Worm (Caenorhabditis elegans) whole organism, L2 larva: ENCODE data around the gene ugt-67.

Source experiments
- egl-27 ChIP-seq: sonication (generic microtip); optimal IDR thresholded peaks from 3 replicates; lab custom pipeline; 2017; ENCODE audit warnings: missing biosample characterization, missing genetic modification reagents, missing genetic modification characterization
- mab-5 ChIP-seq: fragments of 150-350 bp; optimal IDR thresholded peaks from 2 replicates; lab custom pipeline; 2014; ENCODE audit warnings: missing biosample characterization, missing genetic modification characterization
- mbf-1 ChIP-seq: sonication (generic microtip); optimal IDR thresholded peaks from 2 replicates; lab custom pipeline; 2017; ENCODE audit warnings: missing biosample characterization, missing genetic modification characterization
- mdl-1 ChIP-seq, 2 experiments: fragments of 150-350 bp in 1 of 2; sonication (generic microtip) in 1 of 2; optimal IDR thresholded peaks; 2 replicates each; lab custom pipeline; 2017; ENCODE audit warnings: missing biosample characterization in 2 of 2, missing genetic modification characterization in 2 of 2
- nhr-12 ChIP-seq: fragments of 150-350 bp; optimal IDR thresholded peaks from 2 replicates; lab custom pipeline; 2014; ENCODE audit warnings: missing biosample characterization, missing genetic modification characterization
- unc-55 ChIP-seq: fragments of 150-350 bp; sonication (generic microtip); optimal IDR thresholded peaks from 3 replicates; lab custom pipeline; 2014; ENCODE audit warnings: missing biosample characterization, missing genetic modification reagents, missing genetic modification characterization
- ztf-11 ChIP-seq: sonication (generic microtip); optimal IDR thresholded peaks from 2 replicates; lab custom pipeline; 2017; ENCODE audit warnings: missing biosample characterization, missing genetic modification characterization

DNA sequence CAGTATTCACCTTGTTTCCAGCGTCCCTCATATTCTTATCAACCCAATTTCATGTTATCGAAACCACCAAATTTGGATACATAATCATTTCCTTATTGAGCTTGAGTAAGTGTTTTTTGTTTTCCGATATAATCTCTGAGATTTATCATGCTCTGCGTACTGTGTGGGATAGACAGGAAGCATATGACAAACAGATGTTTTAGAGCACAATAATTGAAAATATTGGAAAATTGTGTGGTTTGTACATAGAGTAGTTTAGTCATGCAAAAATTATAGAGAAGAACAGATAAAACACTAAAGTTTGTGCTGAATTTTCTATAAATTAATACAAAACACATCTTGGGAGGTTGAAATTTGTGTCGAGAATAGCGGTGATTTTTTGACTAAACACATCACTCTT is 32.5 kb upstream of the ugt-67 start:
- TF ChIP-seq ztf-11 (tag; lab: Kevin White, UChicago) = no peak
- no peak for TF ChIP-seq mdl-1 (tag; optimal IDR thresholded peaks at IDR 0.05; lab: Kevin White, UChicago)
- TF ChIP-seq nhr-12 (tag; lab: Kevin White, UChicago) = no peak
- no peak for TF ChIP-seq mbf-1 (tag; lab: Kevin White, UChicago)
- no peak for TF ChIP-seq unc-55 (GFP tag; lab: Kevin White, UChicago)
- no peak for TF ChIP-seq egl-27 (tag; lab: Kevin White, UChicago)
- TF ChIP-seq mab-5 (tag; lab: Kevin White, UChicago) = no peak
